Worm (Caenorhabditis elegans) whole organism, L3 larva: Measurements from ENCODE around the gene ndub-8.

ENCODE experiments used
- ceh-16 ChIP-seq: sonication (generic microtip); optimal IDR thresholded peaks from 2 replicates; lab custom pipeline; 2017; ENCODE audit warnings: missing biosample characterization, missing genetic modification characterization
- ceh-28 ChIP-seq: fragments of 150-350 bp; optimal IDR thresholded peaks from 2 replicates; lab custom pipeline; 2014; ENCODE audit warnings: missing biosample characterization, missing genetic modification reagents, missing genetic modification characterization
- ceh-82 ChIP-seq: fragments of 150-350 bp; optimal IDR thresholded peaks from 2 replicates; lab custom pipeline; 2014; ENCODE audit warnings: missing biosample characterization, missing genetic modification characterization
- fkh-10 ChIP-seq: sonication (generic microtip); optimal IDR thresholded peaks from 2 replicates; lab custom pipeline; 2017; ENCODE audit warnings: missing biosample characterization, missing genetic modification reagents, missing genetic modification characterization
- mml-1 ChIP-seq: fragments of 150-350 bp; sonication (generic microtip); optimal IDR thresholded peaks from 3 replicates; lab custom pipeline; 2014; ENCODE audit warnings: missing biosample characterization, missing genetic modification characterization
- pha-4 ChIP-seq: fragments of 150-350 bp; optimal IDR thresholded peaks from 2 replicates; lab custom pipeline; 2014; ENCODE audit warnings: missing biosample characterization, missing genetic modification reagents, missing genetic modification characterization
- snpc-4 ChIP-seq: fragments of 150-350 bp; optimal IDR thresholded peaks from 2 replicates; lab custom pipeline; 2014; ENCODE audit warnings: missing biosample characterization, missing genetic modification characterization
- unc-62 ChIP-seq: fragments of 150-350 bp; sonication (generic microtip); optimal IDR thresholded peaks from 4 replicates; lab custom pipeline; 2014; ENCODE audit warnings: missing biosample characterization, missing genetic modification reagents, missing genetic modification characterization

- TF ChIP-seq mml-1 (tag; lab: Kevin White, UChicago) (no peak), ceh-28 (no peak), pha-4 (tag; lab: Kevin White, UChicago) (no peak), ceh-82 (no peak), fkh-10 (no peak), unc-62 (no peak), ceh-16 (no peak), snpc-4 (tag; lab: Kevin White, UChicago) (no peak)
Observed at ce11 chrII:13908592-13908991, 35.9 kb downstream of the ndub-8 start, which contains the start of gene citk-1.
